Worm (Caenorhabditis elegans) whole organism, L1 larva: ENCODE results near the gene C33G8.13.

Experiments
- ceh-88 ChIP-seq: fragments of 200-800 bp; sonication (Bioruptor generic); IDR thresholded peaks from 2 replicates; pipeline ENCODE4 v1.3.6; 2022; ENCODE audit warnings: missing genetic modification characterization, missing compliant biosample characterization
- elt-3 ChIP-seq, 6 experiments: fragments of 150-350 bp in 1 of 6; sonication (generic microtip); optimal IDR thresholded peaks; 2 replicates each; lab custom pipeline; 2017 to 2018; ENCODE audit warnings: missing biosample characterization in 6 of 6, missing genetic modification characterization in 6 of 6, inconsistent platforms in 1 of 6
- lin-13 ChIP-seq: fragments of 150-350 bp; optimal IDR thresholded peaks from 2 replicates; lab custom pipeline; 2014; ENCODE audit warnings: missing biosample characterization, missing genetic modification reagents, missing genetic modification characterization
- sox-4 ChIP-seq: sonication (generic microtip); optimal IDR thresholded peaks from 2 replicates; lab custom pipeline; 2016; ENCODE audit warnings: missing genetic modification characterization, missing compliant biosample characterization
- tlp-1 ChIP-seq: fragments of 150-350 bp; optimal IDR thresholded peaks from 2 replicates; lab custom pipeline; 2014; ENCODE audit warnings: missing biosample characterization, missing genetic modification characterization
- ztf-11 ChIP-seq, 2 experiments: sonication (generic microtip); optimal IDR thresholded peaks; 2 replicates each; lab custom pipeline; 2016 to 2017; ENCODE audit warnings: missing genetic modification characterization in 2 of 2, missing biosample characterization in 1 of 2, missing compliant biosample characterization in 1 of 2
- ztf-4 ChIP-seq: fragments of 150-350 bp; optimal IDR thresholded peaks from 2 replicates; lab custom pipeline; 2014; ENCODE audit warnings: missing biosample characterization, missing genetic modification characterization

DNA sequence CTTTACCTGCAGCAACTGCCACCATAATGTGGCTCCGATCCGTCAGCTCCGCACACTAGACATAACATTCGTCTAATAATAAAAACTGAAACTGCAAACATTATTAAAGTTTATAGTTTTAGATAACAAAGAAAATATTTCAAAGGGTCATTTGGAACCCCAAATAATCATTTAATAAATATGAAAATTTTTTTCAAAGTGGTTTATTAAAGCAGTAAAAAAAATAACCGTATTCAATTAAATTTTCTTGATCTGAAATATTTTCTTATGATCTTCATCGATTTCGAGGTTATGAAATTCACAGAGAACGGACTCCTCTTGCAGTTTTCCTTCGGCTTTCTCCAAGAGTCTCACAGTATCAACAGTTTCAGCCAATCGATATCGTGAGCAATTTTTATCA is 29.8 kb downstream of the C33G8.13 start, which contains the start of gene nhr-163:
- TF ChIP-seq lin-13 (GFP tag; lab: Kevin White, UChicago) (no peak), ceh-88 (no peak), ztf-4 (tag; lab: Kevin White, UChicago) (no peak), elt-3 (tag; optimal IDR thresholded peaks at IDR 0.05; lab: Kevin White, UChicago) (no peak), ztf-11 (tag; optimal IDR thresholded peaks at IDR 0.05; lab: Kevin White, UChicago) (no peak), tlp-1 (no peak), sox-4 (no peak)
